Fruit fly (Drosophila melanogaster) whole organism, prepupa: ENCODE measurements around the gene Gbeta13F.
A peak's percentile ranks its signal among the peaks of the same experiment; 100 is the strongest.

Experiments used
- CG10631 ChIP-seq: fragments of 200-800 bp; sonication (Bioruptor generic); optimal IDR thresholded peaks from 2 replicates; lab custom pipeline; 2016; ENCODE audit warnings: missing biosample characterization, missing genetic modification characterization
- CG10669 ChIP-seq: fragments of 200-800 bp; sonication (Bioruptor generic); optimal IDR thresholded peaks from 3 replicates; lab custom pipeline; 2018; ENCODE audit warnings: missing biosample characterization, mild to moderate bottlenecking, missing genetic modification characterization, moderate library complexity
- CG11762 ChIP-seq: fragments of 200-800 bp; sonication (Bioruptor generic); optimal IDR thresholded peaks from 3 replicates; lab custom pipeline; 2016; ENCODE audit warnings: missing biosample characterization, missing genetic modification characterization; ENCODE audit not compliant: insufficient read depth
- CG11902 ChIP-seq: fragments of 200-800 bp; sonication (Bioruptor generic); optimal IDR thresholded peaks from 3 replicates; lab custom pipeline; 2016; ENCODE audit warnings: missing biosample characterization, missing genetic modification characterization
- CG15336 ChIP-seq: fragments of 200-800 bp; sonication (Bioruptor generic); IDR thresholded peaks from 2 replicates; pipeline ENCODE4 v1.3.6; 2022; ENCODE audit warnings: missing biosample characterization, missing genetic modification characterization
- CG16779 ChIP-seq: fragments of 200-800 bp; sonication (Bioruptor generic); optimal IDR thresholded peaks from 3 replicates; lab custom pipeline; 2017; ENCODE audit warnings: missing biosample characterization, mild to moderate bottlenecking, missing genetic modification characterization
- CG3032 ChIP-seq: fragments of 200-800 bp; optimal IDR thresholded peaks from 2 replicates; lab custom pipeline; 2019; ENCODE audit warnings: missing biosample characterization, mild to moderate bottlenecking, missing genetic modification characterization, moderate library complexity
- CG34406 ChIP-seq: fragments of 200-800 bp; sonication (Bioruptor generic); optimal IDR thresholded peaks from 3 replicates; lab custom pipeline; 2016; ENCODE audit warnings: missing biosample characterization, missing genetic modification characterization
- CG3919 ChIP-seq: fragments of 200-800 bp; sonication (Bioruptor generic); optimal IDR thresholded peaks from 3 replicates; lab custom pipeline; 2016; ENCODE audit warnings: missing biosample characterization, missing genetic modification characterization
- CG6792 ChIP-seq: fragments of 200-800 bp; sonication (Bioruptor generic); optimal IDR thresholded peaks from 3 replicates; lab custom pipeline; 2016; ENCODE audit warnings: missing biosample characterization, missing genetic modification characterization
- CG6808 ChIP-seq: fragments of 200-800 bp; sonication (Bioruptor generic); optimal IDR thresholded peaks from 3 replicates; lab custom pipeline; 2017; ENCODE audit warnings: missing biosample characterization, missing genetic modification characterization, mild to moderate bottlenecking, moderate library complexity, missing genetic modification reagents
- CG6854 ChIP-seq: fragments of 200-800 bp; sonication (Bioruptor generic); optimal IDR thresholded peaks from 2 replicates; lab custom pipeline; 2017; ENCODE audit warnings: missing biosample characterization, mild to moderate bottlenecking, missing genetic modification characterization
- CG8119 ChIP-seq: fragments of 200-800 bp; sonication (Bioruptor generic); IDR thresholded peaks from 3 replicates; pipeline ENCODE4 v1.3.6; 2022; ENCODE audit warnings: missing biosample characterization, missing genetic modification characterization
- CG8319 ChIP-seq: fragments of 200-800 bp; sonication (Bioruptor generic); optimal IDR thresholded peaks from 3 replicates; lab custom pipeline; 2016; ENCODE audit warnings: missing biosample characterization, missing genetic modification characterization
- CG8632 ChIP-seq: fragments of 200-800 bp; sonication (Bioruptor generic); optimal IDR thresholded peaks from 3 replicates; lab custom pipeline; 2016; ENCODE audit warnings: missing biosample characterization, missing genetic modification characterization
- Eip78C ChIP-seq: fragments of 200-800 bp; sonication (Bioruptor generic); peaks from one replicate; lab custom pipeline; 2016; ENCODE audit warnings: missing biosample characterization, missing genetic modification characterization
- Ets21C ChIP-seq: fragments of 200-800 bp; sonication (Bioruptor generic); optimal IDR thresholded peaks from 3 replicates; lab custom pipeline; 2016; ENCODE audit warnings: missing biosample characterization, missing genetic modification characterization
- Gug ChIP-seq: fragments of 200-800 bp; sonication (Bioruptor generic); IDR thresholded peaks from 2 replicates; pipeline ENCODE4 v1.3.6; 2022; ENCODE audit warnings: missing biosample characterization, missing genetic modification characterization
- Hr38 ChIP-seq: sonication (Bioruptor generic); optimal IDR thresholded peaks from 2 replicates; lab custom pipeline; 2016; ENCODE audit warnings: missing biosample characterization, missing genetic modification characterization
- Hr39 ChIP-seq: fragments of 200-800 bp; sonication (Bioruptor generic); optimal IDR thresholded peaks from 2 replicates; lab custom pipeline; 2016; ENCODE audit warnings: missing biosample characterization, missing genetic modification characterization
- Lpt ChIP-seq: fragments of 200-800 bp; sonication (Bioruptor generic); optimal IDR thresholded peaks from 3 replicates; lab custom pipeline; 2016; ENCODE audit warnings: missing biosample characterization, missing genetic modification characterization
- OdsH ChIP-seq: fragments of 200-800 bp; sonication (Bioruptor generic); optimal IDR thresholded peaks from 3 replicates; lab custom pipeline; 2016; ENCODE audit warnings: missing biosample characterization, missing genetic modification characterization
- Sox102F ChIP-seq: fragments of 200-800 bp; sonication (Bioruptor generic); optimal IDR thresholded peaks from 2 replicates; lab custom pipeline; 2016; ENCODE audit warnings: missing biosample characterization, mild to moderate bottlenecking, missing genetic modification characterization
- Sox14 ChIP-seq: fragments of 200-800 bp; sonication (Bioruptor generic); optimal IDR thresholded peaks from 3 replicates; lab custom pipeline; 2016; ENCODE audit warnings: missing biosample characterization, missing genetic modification characterization
- Sox15 ChIP-seq: fragments of 200-800 bp; sonication (Bioruptor generic); optimal IDR thresholded peaks from 3 replicates; lab custom pipeline; 2016; ENCODE audit warnings: missing biosample characterization, missing genetic modification characterization
- achi ChIP-seq: fragments of 200-800 bp; sonication (Bioruptor generic); optimal IDR thresholded peaks from 3 replicates; lab custom pipeline; 2016; ENCODE audit warnings: missing biosample characterization, missing genetic modification characterization
- acj6 ChIP-seq: fragments of 200-800 bp; sonication (Bioruptor generic); optimal IDR thresholded peaks from 3 replicates; lab custom pipeline; 2016; ENCODE audit warnings: missing biosample characterization, missing genetic modification characterization
- cyc ChIP-seq: fragments of 200-800 bp; sonication (Bioruptor generic); optimal IDR thresholded peaks from 3 replicates; lab custom pipeline; 2016; ENCODE audit warnings: missing biosample characterization, missing genetic modification characterization
- dac ChIP-seq: fragments of 200-800 bp; sonication (Bioruptor generic); optimal IDR thresholded peaks from 2 replicates; lab custom pipeline; 2017; ENCODE audit warnings: missing biosample characterization, mild to moderate bottlenecking, missing genetic modification characterization
- esn ChIP-seq: fragments of 200-800 bp; sonication (Bioruptor generic); optimal IDR thresholded peaks from 2 replicates; lab custom pipeline; 2016; ENCODE audit warnings: missing biosample characterization, mild to moderate bottlenecking, missing genetic modification characterization, moderate library complexity
- lz ChIP-seq: fragments of 200-800 bp; sonication (Bioruptor generic); optimal IDR thresholded peaks from 3 replicates; lab custom pipeline; 2016; ENCODE audit warnings: missing biosample characterization, missing genetic modification characterization
- net ChIP-seq: fragments of 200-800 bp; sonication (Bioruptor generic); optimal IDR thresholded peaks from 3 replicates; lab custom pipeline; 2016; ENCODE audit warnings: missing biosample characterization, missing genetic modification characterization
- pdm3 ChIP-seq: fragments of 200-800 bp; sonication (Bioruptor generic); optimal IDR thresholded peaks from 3 replicates; lab custom pipeline; 2016; ENCODE audit warnings: missing biosample characterization, missing genetic modification characterization
- salr ChIP-seq, 2 experiments: fragments of 200-800 bp; sonication (Bioruptor generic); optimal IDR thresholded peaks; 3 replicates each; lab custom pipeline; 2016 to 2018; ENCODE audit warnings: missing biosample characterization in 2 of 2, missing genetic modification characterization in 2 of 2, mild to moderate bottlenecking in 1 of 2
- spab ChIP-seq: fragments of 200-800 bp; sonication (Bioruptor generic); optimal IDR thresholded peaks from 2 replicates; lab custom pipeline; 2017; ENCODE audit warnings: missing biosample characterization, mild to moderate bottlenecking, missing genetic modification characterization, missing genetic modification reagents

Gbeta13F gene

DNA sequence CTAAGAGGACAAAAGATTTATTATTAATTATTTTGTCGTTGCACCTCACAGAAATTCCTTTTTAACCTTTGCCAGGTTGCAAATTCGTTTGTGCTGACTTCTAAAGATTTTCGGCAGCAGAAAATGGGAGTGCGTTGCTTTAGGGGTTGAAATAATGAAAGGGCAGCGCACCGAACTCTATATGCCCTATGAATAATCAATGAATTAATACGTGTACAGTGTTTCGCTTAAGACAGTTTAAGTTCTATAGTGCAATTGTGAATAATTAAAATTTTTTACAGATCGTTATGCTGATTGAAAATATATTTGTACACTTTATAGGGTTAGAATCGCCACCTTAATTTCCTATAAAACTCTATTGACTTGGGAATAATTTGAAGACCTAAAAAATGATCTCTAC, 43.8 kb upstream of the Gbeta13F start:
- TF ChIP-seq Eip78C (GFP tag; lab: Kevin White, UChicago): peak; percentile 19
- TF ChIP-seq lz: no peak

DNA sequence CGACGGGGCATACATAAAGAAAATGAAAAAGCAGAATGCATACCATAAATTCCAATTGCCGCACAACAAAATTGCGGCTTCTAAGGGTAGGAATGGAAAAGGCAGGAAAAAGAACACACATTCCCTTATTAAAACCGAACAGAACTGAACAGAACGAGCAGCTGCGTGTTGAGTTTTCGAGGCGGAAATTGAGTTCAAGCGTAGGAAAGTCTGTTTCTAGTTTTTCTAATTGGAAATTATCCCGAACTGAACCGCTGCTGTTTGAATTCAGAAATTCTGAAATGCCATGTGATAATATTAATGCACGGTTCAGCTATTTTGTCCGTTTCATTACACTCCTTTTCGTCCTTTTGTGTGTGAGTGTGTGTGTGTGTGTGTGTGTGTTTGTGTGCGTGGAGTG, 43.0 kb upstream of the Gbeta13F start:
- TF ChIP-seq CG15336 (GFP tag; lab: Robert Waterston, UW): no peak
- no peak for TF ChIP-seq CG11762
- no peak for TF ChIP-seq Sox15
- TF ChIP-seq cyc (GFP tag; lab: Kevin White, UChicago): no peak
- TF ChIP-seq CG11902 (GFP tag; lab: Kevin White, UChicago): no peak
- no peak for TF ChIP-seq lz
- no peak for TF ChIP-seq net (GFP tag; lab: Kevin White, UChicago)
- no peak for TF ChIP-seq CG6792 (GFP tag; lab: Kevin White, UChicago)
- no peak for TF ChIP-seq CG8632 (GFP tag; lab: Kevin White, UChicago)
- TF ChIP-seq salr (GFP tag; optimal IDR thresholded peaks at IDR 0.05; lab: Kevin White, UChicago): no peak
- TF ChIP-seq achi: no peak

DNA sequence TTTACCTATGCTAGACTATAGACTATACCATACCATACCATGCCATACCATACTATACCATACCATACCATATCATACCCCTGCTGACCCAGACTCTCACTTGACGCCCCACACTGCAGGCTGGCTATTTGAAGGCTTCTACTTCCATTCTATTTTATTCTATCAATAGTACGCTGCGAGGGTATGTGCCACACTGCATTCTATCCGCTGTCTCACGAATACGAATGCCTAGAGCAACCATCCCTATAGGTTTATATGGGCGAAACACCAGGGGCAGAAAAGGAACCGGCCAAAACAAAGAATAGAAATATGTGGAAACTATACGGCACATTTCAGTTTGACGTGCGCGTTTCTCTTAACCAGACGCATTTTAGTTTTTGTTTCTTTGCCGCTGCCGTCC, 42.1 kb upstream of the Gbeta13F start:
- no peak for TF ChIP-seq achi
- no peak for TF ChIP-seq spab (GFP tag; lab: Kevin White, UChicago)
- TF ChIP-seq OdsH (GFP tag; lab: Kevin White, UChicago): no peak
- TF ChIP-seq pdm3: no peak
- TF ChIP-seq cyc (GFP tag; lab: Kevin White, UChicago): no peak
- no peak for TF ChIP-seq acj6
- TF ChIP-seq Hr38 (GFP tag; lab: Kevin White, UChicago): no peak
- TF ChIP-seq CG6792 (GFP tag; lab: Kevin White, UChicago): no peak
- no peak for TF ChIP-seq Ets21C (GFP tag; lab: Kevin White, UChicago)
- no peak for TF ChIP-seq Sox15
- TF ChIP-seq net (GFP tag; lab: Kevin White, UChicago): no peak
- no peak for TF ChIP-seq lz
- TF ChIP-seq salr (GFP tag; optimal IDR thresholded peaks at IDR 0.05; lab: Kevin White, UChicago): no peak
- TF ChIP-seq Sox14 (GFP tag; lab: Kevin White, UChicago): no peak
- TF ChIP-seq CG8119 (GFP tag; lab: Robert Waterston, UW): no peak; the same call in 2 of the 3 replicates

DNA sequence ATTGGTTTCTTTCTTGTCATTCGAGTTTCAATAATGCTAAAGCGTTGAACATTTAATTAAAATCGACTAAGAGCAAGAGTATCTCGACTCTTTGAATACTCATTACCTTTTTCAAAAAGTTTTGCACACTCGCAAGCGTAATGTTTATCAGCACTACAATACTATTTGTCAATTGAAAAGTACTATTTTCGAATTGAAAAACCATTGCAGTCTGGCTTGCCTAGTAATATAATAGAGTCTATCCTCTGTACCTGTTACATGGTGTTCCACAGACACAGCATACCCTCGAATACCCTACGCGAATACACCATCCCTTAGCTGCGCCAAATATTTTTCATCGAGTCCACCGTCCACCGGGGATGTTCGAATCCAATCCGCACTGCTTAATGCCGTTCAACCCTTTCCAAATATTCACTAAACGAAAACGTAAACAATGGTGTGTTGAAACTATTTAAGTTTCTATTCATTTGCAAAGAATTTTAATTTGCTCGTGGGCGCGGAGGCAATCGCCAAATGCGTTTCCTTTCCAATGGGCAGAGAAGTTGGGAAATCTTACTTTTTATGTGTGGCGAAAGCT, 41.2 kb upstream of the Gbeta13F start:
- TF ChIP-seq CG16779: no peak
- TF ChIP-seq Eip78C (GFP tag; lab: Kevin White, UChicago): peak; percentile 74
- peak; percentile 25 for TF ChIP-seq esn (GFP tag; lab: Kevin White, UChicago)
- no peak for TF ChIP-seq Gug (GFP tag; lab: Robert Waterston, UW)
- TF ChIP-seq, all 60 proteins: peak for 2

DNA sequence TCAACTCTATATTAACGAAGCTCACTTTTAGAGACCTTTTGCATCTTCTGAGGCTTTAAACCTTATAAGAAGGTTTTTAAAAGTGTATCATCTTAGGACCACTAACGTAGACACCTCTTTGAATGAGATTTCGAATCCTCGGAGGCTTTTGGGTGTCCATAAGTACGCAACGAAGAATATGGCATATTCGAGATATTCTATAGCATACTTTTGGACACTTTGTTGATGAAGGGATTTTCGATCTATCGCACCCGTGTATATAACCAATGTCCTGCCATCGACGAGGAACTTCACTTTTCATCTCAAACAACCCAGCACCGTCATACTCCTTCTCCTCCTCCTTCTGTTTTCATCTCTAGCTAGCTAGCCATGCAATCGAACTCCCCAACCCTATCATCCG, 37.6 kb upstream of the Gbeta13F start:
- no peak for TF ChIP-seq CG34406
- TF ChIP-seq Hr39 (GFP tag; lab: Kevin White, UChicago): no peak
- TF ChIP-seq cyc (GFP tag; lab: Kevin White, UChicago): no peak
- no peak for TF ChIP-seq CG8319 (GFP tag; lab: Kevin White, UChicago)
- TF ChIP-seq CG10631 (GFP tag; lab: Kevin White, UChicago): no peak
- TF ChIP-seq CG16779: no peak
- TF ChIP-seq CG6792 (GFP tag; lab: Kevin White, UChicago): no peak

DNA sequence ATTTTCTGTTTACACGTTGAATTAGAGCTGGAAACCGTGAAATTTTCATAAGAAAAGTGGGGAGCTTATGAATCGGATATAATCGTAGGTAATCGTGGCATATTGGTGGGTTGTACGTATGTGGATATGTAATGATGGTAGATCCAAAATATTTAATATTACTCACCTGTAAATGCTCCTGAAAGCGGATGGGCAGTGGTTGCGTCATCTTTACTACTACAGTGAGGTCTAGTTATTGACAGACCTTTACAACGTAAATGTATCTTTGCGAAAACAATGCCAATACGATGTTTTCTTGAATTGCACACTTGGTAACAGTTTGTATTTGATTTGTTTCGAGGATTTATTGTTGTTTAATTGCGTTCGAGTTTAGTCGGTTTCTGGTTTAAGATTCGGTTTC, 26.0 kb upstream of the Gbeta13F start:
- no peak for TF ChIP-seq salr (GFP tag; optimal IDR thresholded peaks at IDR 0.05; lab: Kevin White, UChicago)
- TF ChIP-seq lz: no peak
- no peak for TF ChIP-seq CG3919 (GFP tag; lab: Kevin White, UChicago)
- no peak for TF ChIP-seq CG6854
- no peak for TF ChIP-seq CG10669 (GFP tag; lab: Kevin White, UChicago)
- no peak for TF ChIP-seq dac (GFP tag; lab: Kevin White, UChicago)
- TF ChIP-seq CG15336 (GFP tag; lab: Robert Waterston, UW): no peak
- TF ChIP-seq CG3032 (tag; lab: Kevin White, UChicago): no peak
- TF ChIP-seq Sox102F (GFP tag; lab: Kevin White, UChicago): no peak
- TF ChIP-seq Lpt (GFP tag; lab: Kevin White, UChicago): no peak
- TF ChIP-seq achi: no peak
- no peak for TF ChIP-seq CG11902 (GFP tag; lab: Kevin White, UChicago)
- TF ChIP-seq Sox14 (GFP tag; lab: Kevin White, UChicago): no peak
- no peak for TF ChIP-seq CG34406
- no peak for TF ChIP-seq CG6808 (GFP tag; lab: Kevin White, UChicago)
- no peak for TF ChIP-seq Hr39 (GFP tag; lab: Kevin White, UChicago)
- no peak for TF ChIP-seq Hr38 (GFP tag; lab: Kevin White, UChicago)
- TF ChIP-seq, all 60 proteins: peak for 0
